Worm (Caenorhabditis elegans): ENCODE results near the gene dyf-4.
A peak's percentile ranks its signal among the peaks of the same experiment; 100 is the strongest.

The dyf-4 gene

ce11 chrV:12564902-12565301 is 39.4 kb upstream of the dyf-4 start:
- no peak for TF ChIP-seq hlh-11 (tag; optimal IDR thresholded peaks at IDR 0.05)
- TF ChIP-seq ceh-32 (tag; optimal IDR thresholded peaks at IDR 0.05; ENCODE audit: poor library complexity): no peak
- TF ChIP-seq R02D3.7 (tag; optimal IDR thresholded peaks at IDR 0.05): no peak
- no peak for TF ChIP-seq mxl-2 (GFP tag; conservative IDR thresholded peaks at IDR 0.05)
- no peak for TF ChIP-seq nhr-25 (tag; optimal IDR thresholded peaks at IDR 0.05; ENCODE audit: borderline replicate concordance, insufficient read depth)
- TF ChIP-seq jun-1 (tag; optimal IDR thresholded peaks at IDR 0.05): no peak
- TF ChIP-seq ces-1 (GFP tag; optimal IDR thresholded peaks at IDR 0.05): no peak
- TF ChIP-seq dve-1 (tag; optimal IDR thresholded peaks at IDR 0.05; ENCODE audit: insufficient read depth): no peak
- no peak for TF ChIP-seq dpl-1 (GFP tag; optimal IDR thresholded peaks at IDR 0.05)
- no peak for TF ChIP-seq tra-1 (GFP tag; IDR thresholded peaks at IDR 0.05)
- no peak for TF ChIP-seq dmd-8 (GFP tag; IDR thresholded peaks at IDR 0.05)
- no peak for TF ChIP-seq tag-97 (GFP tag; IDR thresholded peaks at IDR 0.05)
- no peak for TF ChIP-seq snpc-1.2 (GFP tag; IDR thresholded peaks at IDR 0.05)
- no peak for TF ChIP-seq hif-1 (tag; optimal IDR thresholded peaks at IDR 0.05)
- no peak for TF ChIP-seq lin-39 (tag; optimal IDR thresholded peaks at IDR 0.05)

ce11 chrV:12563187-12563586 is 37.6 kb upstream of the dyf-4 start, which contains the start of gene mrps-5:
Gene mrps-5 (plus strand): TSS chrV:12563487.
- TF ChIP-seq Y105C5A.15 (GFP tag; IDR thresholded peaks at IDR 0.05): 0 out of 2 replicates have a peak, but pooled peaks have one; percentile 8
- TF ChIP-seq zfp-3 (GFP tag; conservative IDR thresholded peaks at IDR 0.05): no peak
- peak; percentile 19 for TF ChIP-seq T20F7.1 (GFP tag; optimal IDR thresholded peaks at IDR 0.05)

ce11 chrV:12560328-12560782 is 34.8 kb upstream of the dyf-4 start, which contains the start of gene sel-1:
Gene sel-1 (plus strand): TSS chrV:12560732.
- TF ChIP-seq nhr-48 (tag; optimal IDR thresholded peaks at IDR 0.05) (no peak), R02D3.7 (tag; optimal IDR thresholded peaks at IDR 0.05) (peak; percentile 26), mdl-1 (tag; optimal IDR thresholded peaks at IDR 0.05) (no peak), T20F7.1 (GFP tag; optimal IDR thresholded peaks at IDR 0.05) (peak; percentile 95), D1046.2 (GFP tag; IDR thresholded peaks at IDR 0.05) (no peak), mes-2 (tag; optimal IDR thresholded peaks at IDR 0.05; ENCODE audit: poor library complexity, severe bottlenecking) (peak; percentile 48), mxl-2 (GFP tag; conservative IDR thresholded peaks at IDR 0.05) (no peak), Y48G9A.11 (GFP tag; IDR thresholded peaks at IDR 0.05) (peak; percentile 94), ctbp-1 (GFP tag; IDR thresholded peaks at IDR 0.05) (no peak), lsy-2 (tag; optimal IDR thresholded peaks at IDR 0.05) (peak in 1 of 2 experiments; percentile 21), dpl-1 (GFP tag; optimal IDR thresholded peaks at IDR 0.05) (peak; percentile 8), lin-29 (GFP tag; IDR thresholded peaks at IDR 0.05) (no peak), rbr-2 (tag; optimal IDR thresholded peaks at IDR 0.05) (no peak), hmg-1.1 (GFP tag; IDR thresholded peaks at IDR 0.05) (no peak), tra-1 (GFP tag; IDR thresholded peaks at IDR 0.05) (no peak), attf-4 (tag; optimal IDR thresholded peaks at IDR 0.05) (no peak), unc-62 (GFP tag; optimal IDR thresholded peaks at IDR 0.05 in 1 of 2) (no peak), unc-62 (tag; optimal IDR thresholded peaks at IDR 0.05) (no peak), mxl-3 (GFP tag; optimal IDR thresholded peaks at IDR 0.05) (no peak), F37D6.2 (tag; optimal IDR thresholded peaks at IDR 0.05) (no peak), aha-1 (tag) (peak; percentile 15), ZK546.5 (tag; optimal IDR thresholded peaks at IDR 0.05) (no peak), Y105C5A.15 (GFP tag; IDR thresholded peaks at IDR 0.05) (no peak), set-16 (GFP tag; IDR thresholded peaks at IDR 0.05) (no peak), nhr-6 (tag; optimal IDR thresholded peaks at IDR 0.05) (peak; percentile 30), gei-8 (GFP tag; optimal IDR thresholded peaks at IDR 0.05) (no peak), ces-1 (GFP tag; optimal IDR thresholded peaks at IDR 0.05) (no peak), nhr-111 (GFP tag; optimal IDR thresholded peaks at IDR 0.05) (no peak), duxl-1 (tag; optimal IDR thresholded peaks at IDR 0.05; ENCODE audit: poor library complexity) (no peak), nhr-237 (tag; optimal IDR thresholded peaks at IDR 0.05) (no peak), ceh-62 (tag; optimal IDR thresholded peaks at IDR 0.05) (no peak)
